1 fruit fly cellular context compared by ENCODE assay signal in the genomic region with DNA sequence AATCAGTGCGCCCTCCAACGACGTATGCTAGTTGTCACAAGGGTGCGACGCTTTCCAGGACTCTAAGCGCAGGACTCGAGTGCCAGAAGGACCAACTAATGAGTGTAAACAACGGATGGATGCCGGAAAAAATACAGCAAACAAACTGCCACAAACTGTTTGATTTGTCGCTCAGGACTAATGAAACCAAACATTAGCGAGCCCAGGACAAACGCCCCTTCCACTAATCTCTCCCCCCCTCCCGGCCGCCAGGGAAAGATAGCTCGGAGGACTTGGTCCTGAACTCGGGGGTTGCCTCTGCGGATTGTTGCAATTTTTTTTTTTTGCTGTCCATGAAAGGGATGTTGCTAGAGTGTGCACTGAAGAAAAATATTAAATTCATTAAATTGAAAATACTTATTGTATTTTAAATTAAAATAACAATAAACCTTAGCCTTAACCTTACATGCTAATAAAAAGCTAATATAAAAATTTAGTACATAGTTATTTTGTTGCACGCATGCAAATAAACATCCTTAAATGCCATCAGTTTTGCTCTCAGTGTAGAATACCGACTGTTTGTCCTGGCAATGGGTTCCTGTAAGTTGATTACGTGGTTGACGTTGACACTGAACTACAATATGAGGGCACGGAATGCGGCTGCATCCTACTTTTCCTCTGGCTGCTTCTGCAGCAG.
A peak's percentile ranks its signal among the peaks of the same experiment; 100 is the strongest.
TF ChIP-seq lines count a peak whose summit lies in the region.

No protein-coding gene starts in this region.

TF ChIP-seq in whole organism, embryonic, 481 proteins besides CTCF, POLR2A, EP300 and RAD21 (continued from another document and continues in another):
- TF ChIP-seq lab (GFP tag; optimal IDR thresholded peaks at IDR 0.05; lab: Kevin White, UChicago): peak; percentile 9
- peak; percentile 4 for TF ChIP-seq gcm2 (GFP tag; optimal IDR thresholded peaks at IDR 0.05; lab: Kevin White, UChicago)
- TF ChIP-seq tap (tag; optimal IDR thresholded peaks at IDR 0.05; lab: Kevin White, UChicago): peak; percentile 31
- TF ChIP-seq CG12659 (GFP tag; optimal IDR thresholded peaks at IDR 0.05; lab: Kevin White, UChicago): no peak
- 0 out of 2 replicates have a peak, but pooled peaks have one; percentile 37 for TF ChIP-seq CG4730 (GFP tag; IDR thresholded peaks at IDR 0.05; lab: Robert Waterston, UW)
- TF ChIP-seq CG14667 (GFP tag; IDR thresholded peaks at IDR 0.05; lab: Robert Waterston, UW): 0 out of 2 replicates have a peak, but pooled peaks have one; percentile 13
- TF ChIP-seq CG4820 (GFP tag; optimal IDR thresholded peaks at IDR 0.05; lab: Kevin White, UChicago): peak; percentile 42
- peak; percentile 68 for TF ChIP-seq CG17361 (GFP tag; IDR thresholded peaks at IDR 0.05; lab: Robert Waterston, UW)
- TF ChIP-seq CG4328 (GFP tag; optimal IDR thresholded peaks at IDR 0.05; lab: Kevin White, UChicago): no peak
- TF ChIP-seq CG6272 (GFP tag; IDR thresholded peaks at IDR 0.05; lab: Robert Waterston, UW): peak; percentile 44; the same call in 1 of the 2 replicates
- TF ChIP-seq CG30431 (GFP tag; optimal IDR thresholded peaks at IDR 0.05; lab: Kevin White, UChicago): no peak
- peak; percentile 56; the same call in 1 of the 2 replicates for TF ChIP-seq vvl (GFP tag; IDR thresholded peaks at IDR 0.05; lab: Robert Waterston, UW)
- 0 out of 2 replicates have a peak, but pooled peaks have one; percentile 14 for TF ChIP-seq H2.0 (GFP tag; IDR thresholded peaks at IDR 0.05; lab: Robert Waterston, UW)
- peak; percentile 38; the same call in 1 of the 3 replicates for TF ChIP-seq dysf (GFP tag; IDR thresholded peaks at IDR 0.05; lab: Robert Waterston, UW)
- peak; percentile 5; the same call in 1 of the 2 replicates for TF ChIP-seq Awh (GFP tag; IDR thresholded peaks at IDR 0.05; lab: Robert Waterston, UW)
- peak; percentile 73 for TF ChIP-seq CG10959 (GFP tag; IDR thresholded peaks at IDR 0.05; lab: Robert Waterston, UW)
- peak in 1 of 2 experiments; percentile 78 for TF ChIP-seq bsh (GFP tag; optimal IDR thresholded peaks at IDR 0.05; lab: Kevin White, UChicago)
- no peak for TF ChIP-seq CG11695 (GFP tag; IDR thresholded peaks at IDR 0.05; lab: Robert Waterston, UW)
- TF ChIP-seq mam (GFP tag; optimal IDR thresholded peaks at IDR 0.05; lab: Kevin White, UChicago): no peak
- no peak for TF ChIP-seq chinmo (GFP tag; IDR thresholded peaks at IDR 0.05; lab: Robert Waterston, UW; ENCODE audit: partially characterized antibody)
- TF ChIP-seq ATbp (GFP tag; optimal IDR thresholded peaks at IDR 0.05; lab: Kevin White, UChicago): peak; percentile 38
- no peak for TF ChIP-seq corto (GFP tag; optimal IDR thresholded peaks at IDR 0.05; lab: Kevin White, UChicago)
- TF ChIP-seq Ptx1 (GFP tag; IDR thresholded peaks at IDR 0.05; lab: Robert Waterston, UW): peak; percentile 54
- peak; percentile 64 for TF ChIP-seq dmrt99B (tag; optimal IDR thresholded peaks at IDR 0.05; lab: Kevin White, UChicago)
- 0 out of 2 replicates have a peak, but pooled peaks have one; percentile 22 for TF ChIP-seq CG14014 (GFP tag; IDR thresholded peaks at IDR 0.05; lab: Robert Waterston, UW)
- TF ChIP-seq amos (GFP tag; IDR thresholded peaks at IDR 0.05; lab: Robert Waterston, UW; ENCODE audit: partially characterized antibody): no peak
- TF ChIP-seq pan (optimal IDR thresholded peaks at IDR 0.05; lab: Kevin White, UChicago): no peak
- peak in 1 of 2 experiments; percentile 55 for TF ChIP-seq pan (GFP tag; optimal IDR thresholded peaks at IDR 0.05 in 1 of 2, IDR thresholded peaks at IDR 0.05 in 1 of 2)
- TF ChIP-seq CG15601 (tag; optimal IDR thresholded peaks at IDR 0.05; lab: Kevin White, UChicago): peak; percentile 43
- peak; percentile 68; the same call in 1 of the 2 replicates for TF ChIP-seq CG31441 (GFP tag; IDR thresholded peaks at IDR 0.05; lab: Robert Waterston, UW)
- peak; percentile 7 for TF ChIP-seq fd102C (GFP tag; optimal IDR thresholded peaks at IDR 0.05; lab: Kevin White, UChicago)
- no peak for TF ChIP-seq D (optimal IDR thresholded peaks at IDR 0.05; lab: Kevin White, UChicago)
- TF ChIP-seq D (GFP tag; optimal IDR thresholded peaks at IDR 0.05; lab: Kevin White, UChicago): peak; percentile 58
- peak; percentile 62 for TF ChIP-seq nerfin-1 (tag; optimal IDR thresholded peaks at IDR 0.05; lab: Kevin White, UChicago)
- TF ChIP-seq chm (GFP tag; IDR thresholded peaks at IDR 0.05; lab: Robert Waterston, UW): peak; percentile 72; the same call in 1 of the 2 replicates
- peak; percentile 85 for TF ChIP-seq CG2712 (tag; optimal IDR thresholded peaks at IDR 0.05; lab: Kevin White, UChicago)
- TF ChIP-seq Chrac-16 (GFP tag; optimal IDR thresholded peaks at IDR 0.05; lab: Kevin White, UChicago): peak; percentile 14
- TF ChIP-seq CG1602 (GFP tag; optimal IDR thresholded peaks at IDR 0.05; lab: Kevin White, UChicago): peak; percentile 32
- TF ChIP-seq her (GFP tag; optimal IDR thresholded peaks at IDR 0.05; lab: Kevin White, UChicago): no peak
- TF ChIP-seq hkb (optimal IDR thresholded peaks at IDR 0.05; lab: Kevin White, UChicago): no peak
- peak; percentile 37; the same call in 1 of the 2 replicates for TF ChIP-seq hkb (GFP tag; IDR thresholded peaks at IDR 0.05; lab: Robert Waterston, UW)
- TF ChIP-seq HLH3B (GFP tag; IDR thresholded peaks at IDR 0.05; lab: Robert Waterston, UW): peak; percentile 34; the same call in 1 of the 2 replicates
- no peak for TF ChIP-seq CG3065 (GFP tag; optimal IDR thresholded peaks at IDR 0.05; lab: Kevin White, UChicago)
- TF ChIP-seq Blimp-1 (GFP tag; optimal IDR thresholded peaks at IDR 0.05; lab: Kevin White, UChicago): peak; percentile 71
- 0 out of 2 replicates have a peak, but pooled peaks have one; percentile 13 for TF ChIP-seq slbo (GFP tag; IDR thresholded peaks at IDR 0.05; lab: Robert Waterston, UW)
- TF ChIP-seq gem (tag; optimal IDR thresholded peaks at IDR 0.05; lab: Kevin White, UChicago): peak; percentile 73
- peak; percentile 35 for TF ChIP-seq CG6254 (GFP tag; optimal IDR thresholded peaks at IDR 0.05; lab: Kevin White, UChicago)
- TF ChIP-seq CG17829 (tag; optimal IDR thresholded peaks at IDR 0.05; lab: Kevin White, UChicago): peak; percentile 80
- TF ChIP-seq CG7556 (GFP tag; optimal IDR thresholded peaks at IDR 0.05; lab: Kevin White, UChicago): peak; percentile 42
- peak; percentile 5 for TF ChIP-seq Abd-B (GFP tag; optimal IDR thresholded peaks at IDR 0.05; lab: Kevin White, UChicago)
- TF ChIP-seq CG3726 (GFP tag; IDR thresholded peaks at IDR 0.05; lab: Robert Waterston, UW): no peak
- peak; percentile 16 for TF ChIP-seq ewg (GFP tag; optimal IDR thresholded peaks at IDR 0.05; lab: Kevin White, UChicago)
- TF ChIP-seq CG7839 (tag; optimal IDR thresholded peaks at IDR 0.05; lab: Kevin White, UChicago): peak; percentile 61
- no peak for TF ChIP-seq BEAF-32 (GFP tag; optimal IDR thresholded peaks at IDR 0.05; lab: Kevin White, UChicago)
- no peak for TF ChIP-seq Usf (GFP tag; optimal IDR thresholded peaks at IDR 0.05; lab: Kevin White, UChicago)
- peak; percentile 11 for TF ChIP-seq CG1603 (tag; optimal IDR thresholded peaks at IDR 0.05; lab: Kevin White, UChicago)
- no peak for TF ChIP-seq sd (tag; optimal IDR thresholded peaks at IDR 0.05; lab: Kevin White, UChicago)
- no peak for TF ChIP-seq jing (GFP tag; optimal IDR thresholded peaks at IDR 0.05; lab: Kevin White, UChicago)
- 0 out of 3 replicates have a peak, but pooled peaks have one; percentile 12 for TF ChIP-seq otp (GFP tag; IDR thresholded peaks at IDR 0.05; lab: Robert Waterston, UW)
- TF ChIP-seq Spps (tag; optimal IDR thresholded peaks at IDR 0.05; lab: Kevin White, UChicago): peak; percentile 56
- peak; percentile 33 for TF ChIP-seq gsb-n (tag; optimal IDR thresholded peaks at IDR 0.05; lab: Kevin White, UChicago)
- peak; percentile 43; the same call in 1 of the 2 replicates for TF ChIP-seq CG8765 (GFP tag; IDR thresholded peaks at IDR 0.05; lab: Robert Waterston, UW)
- TF ChIP-seq Dek (tag; optimal IDR thresholded peaks at IDR 0.05; lab: Kevin White, UChicago): no peak
- peak in 1 of 2 experiments; percentile 32 for TF ChIP-seq chif (GFP tag; optimal IDR thresholded peaks at IDR 0.05; lab: Kevin White, UChicago)
- TF ChIP-seq D19A (tag; optimal IDR thresholded peaks at IDR 0.05; lab: Kevin White, UChicago): peak; percentile 68
- TF ChIP-seq CG14710 (tag; optimal IDR thresholded peaks at IDR 0.05; lab: Kevin White, UChicago): peak; percentile 76
- peak; percentile 67 for TF ChIP-seq gcm (GFP tag; optimal IDR thresholded peaks at IDR 0.05; lab: Kevin White, UChicago)
- TF ChIP-seq ssp (GFP tag; IDR thresholded peaks at IDR 0.05; lab: Robert Waterston, UW): peak; percentile 33; the same call in 1 of the 2 replicates
- TF ChIP-seq dpn (GFP tag; optimal IDR thresholded peaks at IDR 0.05; lab: Kevin White, UChicago): peak in 1 of 2 experiments; percentile 19
- TF ChIP-seq CG30403 (GFP tag; optimal IDR thresholded peaks at IDR 0.05; lab: Kevin White, UChicago): peak; percentile 22
- TF ChIP-seq Ets65A (GFP tag; lab: Kevin White, UChicago): no peak
- no peak for TF ChIP-seq NC2β (GFP tag; optimal IDR thresholded peaks at IDR 0.05; lab: Kevin White, UChicago)
- peak; percentile 6 for TF ChIP-seq org-1 (GFP tag; optimal IDR thresholded peaks at IDR 0.05; lab: Kevin White, UChicago)
- TF ChIP-seq Ssrp (tag; optimal IDR thresholded peaks at IDR 0.05; lab: Kevin White, UChicago): peak; percentile 56
- TF ChIP-seq CG3281 (GFP tag; optimal IDR thresholded peaks at IDR 0.05; lab: Kevin White, UChicago): no peak
- no peak for TF ChIP-seq prd (optimal IDR thresholded peaks at IDR 0.05; lab: Kevin White, UChicago)
- TF ChIP-seq prd (GFP tag; IDR thresholded peaks at IDR 0.05; lab: Robert Waterston, UW): peak; percentile 79; the same call in 2 of the 3 replicates
- TF ChIP-seq fd3F (GFP tag; optimal IDR thresholded peaks at IDR 0.05; lab: Kevin White, UChicago): no peak
- TF ChIP-seq Eip74EF (GFP tag; optimal IDR thresholded peaks at IDR 0.05; lab: Kevin White, UChicago): peak in 1 of 2 experiments; percentile 2
- TF ChIP-seq Sox100B (GFP tag; optimal IDR thresholded peaks at IDR 0.05; lab: Kevin White, UChicago): peak; percentile 48
- peak; percentile 11 for TF ChIP-seq CG18764 (GFP tag; optimal IDR thresholded peaks at IDR 0.05; lab: Kevin White, UChicago)
- TF ChIP-seq ken (GFP tag; IDR thresholded peaks at IDR 0.05; lab: Robert Waterston, UW): peak; percentile 15; the same call in 1 of the 3 replicates
- TF ChIP-seq Oli (tag; optimal IDR thresholded peaks at IDR 0.05; lab: Kevin White, UChicago): peak; percentile 32
- TF ChIP-seq pita (GFP tag; optimal IDR thresholded peaks at IDR 0.05; lab: Kevin White, UChicago): no peak
- TF ChIP-seq nmo (GFP tag; optimal IDR thresholded peaks at IDR 0.05; lab: Kevin White, UChicago): peak; percentile 62
- peak; percentile 29 for TF ChIP-seq CG18599 (GFP tag; optimal IDR thresholded peaks at IDR 0.05; lab: Kevin White, UChicago)
- TF ChIP-seq tll (GFP tag; optimal IDR thresholded peaks at IDR 0.05; lab: Kevin White, UChicago): no peak
- TF ChIP-seq CHES-1-like (GFP tag; optimal IDR thresholded peaks at IDR 0.05; lab: Kevin White, UChicago): no peak
- peak; percentile 39 for TF ChIP-seq CG16815 (GFP tag; optimal IDR thresholded peaks at IDR 0.05; lab: Kevin White, UChicago)
- 0 out of 3 replicates have a peak, but pooled peaks have one; percentile 35 for TF ChIP-seq ci (GFP tag; IDR thresholded peaks at IDR 0.05; lab: Robert Waterston, UW)
- peak; percentile 29; the same call in 1 of the 2 replicates for TF ChIP-seq E2f2 (GFP tag; IDR thresholded peaks at IDR 0.05; lab: Robert Waterston, UW)
- TF ChIP-seq Lim3 (GFP tag; IDR thresholded peaks at IDR 0.05; lab: Robert Waterston, UW): no peak
- TF ChIP-seq ara (GFP tag; IDR thresholded peaks at IDR 0.05; lab: Robert Waterston, UW): peak; percentile 68
- TF ChIP-seq CG18262 (tag; optimal IDR thresholded peaks at IDR 0.05; lab: Kevin White, UChicago): peak; percentile 83
- TF ChIP-seq trem (tag; optimal IDR thresholded peaks at IDR 0.05; lab: Kevin White, UChicago): peak; percentile 62
- TF ChIP-seq unpg (GFP tag; optimal IDR thresholded peaks at IDR 0.05; lab: Kevin White, UChicago): peak; percentile 52
- TF ChIP-seq dmrt11E (tag; optimal IDR thresholded peaks at IDR 0.05; lab: Kevin White, UChicago): peak; percentile 86
- TF ChIP-seq croc (GFP tag; conservative IDR thresholded peaks at IDR 0.05; lab: Robert Waterston, UW): peak; percentile 65
- TF ChIP-seq grau (tag; optimal IDR thresholded peaks at IDR 0.05; lab: Kevin White, UChicago): peak; percentile 46
- TF ChIP-seq kni (GFP tag; optimal IDR thresholded peaks at IDR 0.05; lab: Kevin White, UChicago): no peak
- peak; percentile 61 for TF ChIP-seq CG12391 (tag; optimal IDR thresholded peaks at IDR 0.05; lab: Kevin White, UChicago)
- TF ChIP-seq zfh1 (GFP tag; IDR thresholded peaks at IDR 0.05; lab: Robert Waterston, UW): peak; percentile 79
- TF ChIP-seq en (GFP tag; optimal IDR thresholded peaks at IDR 0.05; lab: Kevin White, UChicago): no peak
- TF ChIP-seq CG6813 (GFP tag; optimal IDR thresholded peaks at IDR 0.05; lab: Kevin White, UChicago): peak; percentile 32
- TF ChIP-seq CG13424 (tag; optimal IDR thresholded peaks at IDR 0.05; lab: Kevin White, UChicago): peak; percentile 18
- TF ChIP-seq CG17359 (tag; optimal IDR thresholded peaks at IDR 0.05; lab: Kevin White, UChicago): peak; percentile 50
- TF ChIP-seq zen (tag; optimal IDR thresholded peaks at IDR 0.05; lab: Kevin White, UChicago): peak; percentile 69
- TF ChIP-seq CG8924 (tag; optimal IDR thresholded peaks at IDR 0.05; lab: Kevin White, UChicago): peak; percentile 51
- TF ChIP-seq CG11456 (GFP tag; IDR thresholded peaks at IDR 0.05; lab: Robert Waterston, UW): no peak
- peak; percentile 45 for TF ChIP-seq ap (GFP tag; IDR thresholded peaks at IDR 0.05; lab: Robert Waterston, UW)
- TF ChIP-seq CG42726 (GFP tag; IDR thresholded peaks at IDR 0.05; lab: Robert Waterston, UW; ENCODE audit: partially characterized antibody): no peak
- TF ChIP-seq CG11723 (GFP tag; optimal IDR thresholded peaks at IDR 0.05; lab: Kevin White, UChicago): no peak
- peak; percentile 77 for TF ChIP-seq CG10267 (tag; optimal IDR thresholded peaks at IDR 0.05; lab: Kevin White, UChicago)
- peak; percentile 74 for TF ChIP-seq CG6689 (GFP tag; IDR thresholded peaks at IDR 0.05; lab: Robert Waterston, UW)
- peak; percentile 73 for TF ChIP-seq CG4404 (GFP tag; IDR thresholded peaks at IDR 0.05; lab: Robert Waterston, UW)
- peak; percentile 91 for TF ChIP-seq sqz (GFP tag; optimal IDR thresholded peaks at IDR 0.05; lab: Kevin White, UChicago)
- TF ChIP-seq CG17802 (tag; optimal IDR thresholded peaks at IDR 0.05; lab: Kevin White, UChicago): no peak
- peak; percentile 44 for TF ChIP-seq CG13775 (GFP tag; optimal IDR thresholded peaks at IDR 0.05; lab: Kevin White, UChicago)
- TF ChIP-seq HHEX (GFP tag; optimal IDR thresholded peaks at IDR 0.05; lab: Kevin White, UChicago): no peak
- 0 out of 2 replicates have a peak, but pooled peaks have one; percentile 21 for TF ChIP-seq E2f1 (GFP tag; IDR thresholded peaks at IDR 0.05; lab: Robert Waterston, UW)
